Worm (Caenorhabditis elegans): Measurements from ENCODE around the gene set-6.

DNA sequence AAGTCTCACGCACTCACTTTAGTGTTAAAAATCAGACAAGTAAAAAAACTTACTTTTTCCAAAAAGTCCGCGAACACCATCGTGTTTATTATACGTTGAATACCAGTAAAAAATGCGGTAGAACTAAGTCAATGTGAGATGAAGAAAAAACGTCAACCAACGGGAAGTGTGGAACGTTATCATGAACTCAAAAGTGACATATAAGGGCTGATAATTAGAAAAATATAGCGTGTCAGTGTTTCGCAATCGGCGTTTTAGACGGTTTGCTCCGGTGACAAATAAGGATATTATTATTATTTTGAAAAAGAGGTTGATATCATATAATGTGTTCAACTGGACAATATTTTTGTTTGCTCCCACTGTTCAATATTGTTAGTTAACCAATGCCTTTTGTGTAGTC, 30.4 kb upstream of the set-6 start:
- TF ChIP-seq unc-39 (tag; optimal IDR thresholded peaks at IDR 0.05) (no peak), nfya-1 (tag; optimal IDR thresholded peaks at IDR 0.05; ENCODE audit: insufficient read depth) (no peak), nhr-76 (tag; optimal IDR thresholded peaks at IDR 0.05) (no peak), ZK546.5 (tag; optimal IDR thresholded peaks at IDR 0.05) (no peak), jun-1 (tag; optimal IDR thresholded peaks at IDR 0.05) (peak; percentile 1)
